Fruit fly (Drosophila melanogaster) whole organism, embryonic: ENCODE data around the gene CG14646.

ENCODE experiments used
- Aef1 ChIP-seq: fragments of 200-800 bp; sonication (Bioruptor generic); IDR thresholded peaks from 3 replicates; pipeline ENCODE4 v1.3.6; 2022; ENCODE audit warnings: missing biosample characterization, missing genetic modification characterization
- Atf-2 ChIP-seq: fragments of 200-800 bp; sonication (Bioruptor generic); optimal IDR thresholded peaks from 2 replicates; lab custom pipeline; 2016; ENCODE audit warnings: missing biosample characterization, missing genetic modification characterization
- Awh ChIP-seq: fragments of 200-800 bp; sonication (Bioruptor generic); IDR thresholded peaks from 2 replicates; pipeline ENCODE4, ENCODE4 v1.3.6; 2022; ENCODE audit warnings: missing biosample characterization, missing genetic modification characterization
- B-H2 ChIP-seq: fragments of 200-800 bp; sonication (Bioruptor generic); optimal IDR thresholded peaks from 2 replicates; lab custom pipeline; 2018; ENCODE audit warnings: missing biosample characterization, mild to moderate bottlenecking, missing genetic modification characterization
- CG11093 ChIP-seq: fragments of 200-800 bp; sonication (Bioruptor generic); IDR thresholded peaks from 3 replicates; pipeline ENCODE4 v1.3.6; 2022; ENCODE audit warnings: missing biosample characterization, missing genetic modification characterization
- CG14050 ChIP-seq: fragments of 200-800 bp; sonication (Bioruptor generic); IDR thresholded peaks from 3 replicates; pipeline ENCODE4 v1.3.6; 2022; ENCODE audit warnings: missing biosample characterization, missing genetic modification characterization
- CG14860 ChIP-seq: fragments of 200-800 bp; sonication (Bioruptor generic); IDR thresholded peaks from 3 replicates; pipeline ENCODE4 v1.3.6; 2022; ENCODE audit warnings: missing biosample characterization, missing genetic modification characterization; ENCODE audit not compliant: partially characterized antibody
- CG15011 ChIP-seq: fragments of 200-800 bp; sonication (Bioruptor generic); optimal IDR thresholded peaks from 3 replicates; lab custom pipeline; 2018; ENCODE audit warnings: missing biosample characterization, mild to moderate bottlenecking, missing genetic modification characterization
- CG1529 ChIP-seq: fragments of 200-800 bp; sonication (Bioruptor generic); optimal IDR thresholded peaks from 3 replicates; lab custom pipeline; 2018; ENCODE audit warnings: missing biosample characterization, missing genetic modification characterization
- CG31365 ChIP-seq: fragments of 200-800 bp; sonication (Bioruptor generic); optimal IDR thresholded peaks from 2 replicates; lab custom pipeline; 2018; ENCODE audit warnings: missing biosample characterization, mild to moderate bottlenecking, missing genetic modification characterization
- CG32772 ChIP-seq: fragments of 200-800 bp; sonication (Bioruptor generic); IDR thresholded peaks from 2 replicates; pipeline ENCODE4 v1.3.6; 2022; ENCODE audit warnings: missing biosample characterization, missing genetic modification characterization
- CG4360 ChIP-seq: fragments of 200-800 bp; sonication (Bioruptor generic); IDR thresholded peaks from 2 replicates; pipeline ENCODE4 v1.3.6; 2022; ENCODE audit warnings: missing biosample characterization, missing genetic modification characterization
- CG4424 ChIP-seq: fragments of 200-800 bp; sonication (Bioruptor generic); optimal IDR thresholded peaks from 3 replicates; lab custom pipeline; 2016; ENCODE audit warnings: missing biosample characterization, missing genetic modification characterization
- CG4730 ChIP-seq: fragments of 200-800 bp; sonication (Bioruptor generic); IDR thresholded peaks from 2 replicates; pipeline ENCODE4 v1.3.6; 2022; ENCODE audit warnings: missing biosample characterization, missing genetic modification characterization
- CG7372 ChIP-seq: fragments of 200-800 bp; sonication (Bioruptor generic); IDR thresholded peaks from 2 replicates; pipeline ENCODE4 v1.3.6; 2022; ENCODE audit warnings: missing biosample characterization, missing genetic modification characterization
- CG7786 ChIP-seq: fragments of 200-800 bp; sonication (Bioruptor generic); optimal IDR thresholded peaks from 2 replicates; lab custom pipeline; 2016; ENCODE audit warnings: missing biosample characterization, missing genetic modification characterization
- CG7928 ChIP-seq: fragments of 200-800 bp; sonication (Bioruptor generic); optimal IDR thresholded peaks from 2 replicates; lab custom pipeline; 2017; ENCODE audit warnings: missing biosample characterization, mild to moderate bottlenecking, missing genetic modification characterization
- CG9215 ChIP-seq: fragments of 200-800 bp; sonication (Bioruptor generic); IDR thresholded peaks from 2 replicates; pipeline ENCODE4 v1.3.6; 2022; ENCODE audit warnings: missing biosample characterization, missing genetic modification characterization
- CG9932 ChIP-seq: fragments of 200-800 bp; sonication (Bioruptor generic); IDR thresholded peaks from 2 replicates; pipeline ENCODE4 v1.3.6; 2022; ENCODE audit warnings: missing biosample characterization, missing genetic modification characterization
- CTCF ChIP-seq: fragments of 200-800 bp; sonication (Bioruptor generic); optimal IDR thresholded peaks from 2 replicates; lab custom pipeline; 2017; ENCODE audit warnings: missing biosample characterization, mild to moderate bottlenecking, missing genetic modification characterization, moderate library complexity
- Chrac-16 ChIP-seq: fragments of 200-800 bp; sonication (Bioruptor generic); optimal IDR thresholded peaks from 3 replicates; lab custom pipeline; 2016; ENCODE audit warnings: missing biosample characterization, missing genetic modification characterization
- CkIIα-i1 ChIP-seq: fragments of 200-800 bp; sonication (Bioruptor generic); IDR thresholded peaks from 2 replicates; pipeline ENCODE4 v1.3.6; 2022; ENCODE audit warnings: missing biosample characterization, missing genetic modification characterization
- Dfd ChIP-seq, 2 experiments: fragments of >200 bp; optimal IDR thresholded peaks; 2 replicates each; lab custom pipeline; 2017; ENCODE audit warnings: missing biosample characterization in 2 of 2, missing genetic modification characterization in 2 of 2
- Elba2 ChIP-seq: fragments of 200-800 bp; sonication (Bioruptor generic); optimal IDR thresholded peaks from 3 replicates; lab custom pipeline; 2016; ENCODE audit warnings: missing biosample characterization, missing genetic modification characterization
- Gug ChIP-seq: fragments of 200-800 bp; sonication (Bioruptor generic); IDR thresholded peaks from 4 replicates; pipeline ENCODE4 v1.3.6; 2022; ENCODE audit warnings: missing biosample characterization, missing genetic modification characterization
- HHEX ChIP-seq: fragments of 200-800 bp; sonication (Bioruptor generic); optimal IDR thresholded peaks from 3 replicates; lab custom pipeline; 2017; ENCODE audit warnings: missing biosample characterization, mild to moderate bottlenecking, missing genetic modification characterization, missing genetic modification reagents
- HLH3B ChIP-seq: fragments of 200-800 bp; sonication (Bioruptor generic); IDR thresholded peaks from 2 replicates; pipeline ENCODE4 v1.3.6; 2022; ENCODE audit warnings: missing biosample characterization, missing genetic modification characterization
- Hr3 ChIP-seq: fragments of 200-800 bp; sonication (Bioruptor generic); optimal IDR thresholded peaks from 3 replicates; lab custom pipeline; 2016; ENCODE audit warnings: missing biosample characterization, missing genetic modification characterization
- Kr ChIP-seq: fragments of 200-800 bp; sonication (Bioruptor generic); optimal IDR thresholded peaks from 2 replicates; lab custom pipeline; 2017; ENCODE audit warnings: missing biosample characterization, mild to moderate bottlenecking, missing genetic modification characterization
- Myb ChIP-seq: fragments of 200-800 bp; sonication (Bioruptor generic); optimal IDR thresholded peaks from 2 replicates; lab custom pipeline; 2016; ENCODE audit warnings: missing biosample characterization, missing genetic modification characterization
- NK7.1 ChIP-seq: fragments of 200-800 bp; sonication (Bioruptor generic); optimal IDR thresholded peaks from 3 replicates; lab custom pipeline; 2016; ENCODE audit warnings: missing biosample characterization, missing genetic modification characterization
- Ptx1 ChIP-seq: fragments of 200-800 bp; sonication (Bioruptor generic); IDR thresholded peaks from 2 replicates; pipeline ENCODE4 v1.3.6; 2022; ENCODE audit warnings: missing biosample characterization, missing genetic modification characterization
- Sin3A ChIP-seq: fragments of >200 bp; optimal IDR thresholded peaks from 2 replicates; lab custom pipeline; 2018
- Sry-β ChIP-seq: fragments of 200-800 bp; sonication (Bioruptor generic); optimal IDR thresholded peaks from 2 replicates; lab custom pipeline; 2018; ENCODE audit warnings: missing biosample characterization, mild to moderate bottlenecking, missing genetic modification characterization, moderate library complexity
- YL-1 ChIP-seq: fragments of 200-800 bp; sonication (Bioruptor generic); optimal IDR thresholded peaks from 3 replicates; lab custom pipeline; 2017; ENCODE audit warnings: missing biosample characterization, mild to moderate bottlenecking, missing genetic modification characterization
- btn ChIP-seq: fragments of 200-800 bp; sonication (Bioruptor generic); optimal IDR thresholded peaks from 2 replicates; lab custom pipeline; 2016; ENCODE audit warnings: missing biosample characterization, missing genetic modification characterization
- cas ChIP-seq: fragments of 200-800 bp; sonication (Bioruptor generic); IDR thresholded peaks from 2 replicates; pipeline ENCODE4 v1.3.6; 2022; ENCODE audit warnings: missing biosample characterization, missing genetic modification characterization
- chif ChIP-seq, 2 experiments: fragments of 200-800 bp; sonication (Bioruptor generic); optimal IDR thresholded peaks; 3 replicates each; lab custom pipeline; 2016; ENCODE audit warnings: missing biosample characterization in 2 of 2, missing genetic modification characterization in 2 of 2
- chinmo ChIP-seq: fragments of 200-800 bp; sonication (Bioruptor generic); IDR thresholded peaks from 4 replicates; pipeline ENCODE4 v1.3.6; 2022; ENCODE audit warnings: missing biosample characterization, missing genetic modification characterization; ENCODE audit not compliant: partially characterized antibody
- chm ChIP-seq: fragments of 200-800 bp; sonication (Bioruptor generic); IDR thresholded peaks from 2 replicates; pipeline ENCODE4 v1.3.6; 2022; ENCODE audit warnings: missing biosample characterization, missing genetic modification characterization
- corto ChIP-seq: fragments of 200-800 bp; sonication (Bioruptor generic); optimal IDR thresholded peaks from 2 replicates; lab custom pipeline; 2016; ENCODE audit warnings: missing biosample characterization, mild to moderate bottlenecking, missing genetic modification characterization, moderate library complexity
- dan ChIP-seq: fragments of 200-800 bp; sonication (Bioruptor generic); IDR thresholded peaks from 2 replicates; pipeline ENCODE4 v1.3.6; 2022; ENCODE audit warnings: missing biosample characterization, missing genetic modification characterization
- dati ChIP-seq: fragments of 200-800 bp; sonication (Bioruptor generic); IDR thresholded peaks from 2 replicates; pipeline ENCODE4 v1.3.6; 2022; ENCODE audit warnings: missing biosample characterization, missing genetic modification characterization
- dimm ChIP-seq: fragments of 200-800 bp; sonication (Bioruptor generic); IDR thresholded peaks from 2 replicates; pipeline ENCODE4 v1.3.6; 2022; ENCODE audit warnings: missing biosample characterization, missing genetic modification characterization
- gsb ChIP-seq: fragments of 200-800 bp; sonication (Bioruptor generic); IDR thresholded peaks from 2 replicates; pipeline ENCODE4 v1.3.6; 2022; ENCODE audit warnings: missing biosample characterization, missing genetic modification characterization
- gt ChIP-seq: fragments of 200-800 bp; sonication (Bioruptor generic); IDR thresholded peaks from 2 replicates; pipeline ENCODE4 v1.3.6; 2022; ENCODE audit warnings: missing biosample characterization, missing genetic modification characterization
- jumu ChIP-seq: fragments of 200-800 bp; sonication (Bioruptor generic); optimal IDR thresholded peaks from 3 replicates; lab custom pipeline; 2016; ENCODE audit warnings: missing biosample characterization, missing genetic modification characterization
- ken ChIP-seq: fragments of 200-800 bp; sonication (Bioruptor generic); IDR thresholded peaks from 3 replicates; pipeline ENCODE4 v1.3.6; 2022; ENCODE audit warnings: missing biosample characterization, missing genetic modification characterization
- p53 ChIP-seq: fragments of 200-800 bp; sonication (Bioruptor generic); optimal IDR thresholded peaks from 2 replicates; lab custom pipeline; 2016; ENCODE audit warnings: missing biosample characterization, missing genetic modification characterization
- sna ChIP-seq: fragments of 200-800 bp; sonication (Bioruptor generic); IDR thresholded peaks from 2 replicates; pipeline ENCODE4 v1.3.6; 2022; ENCODE audit warnings: missing biosample characterization, missing genetic modification characterization; ENCODE audit not compliant: partially characterized antibody
- toy ChIP-seq: fragments of 200-800 bp; sonication (Bioruptor generic); IDR thresholded peaks from 2 replicates; pipeline ENCODE4 v1.3.6; 2022; ENCODE audit warnings: missing biosample characterization, missing genetic modification characterization
- usp ChIP-seq: fragments of >200 bp; optimal IDR thresholded peaks from 2 replicates; lab custom pipeline; 2017; ENCODE audit warnings: missing biosample characterization, missing genetic modification characterization
- wdn ChIP-seq: fragments of 200-800 bp; sonication (Bioruptor generic); IDR thresholded peaks from 2 replicates; pipeline ENCODE4 v1.3.6; 2022; ENCODE audit warnings: missing biosample characterization, missing genetic modification characterization
- zen2 ChIP-seq: fragments of 200-800 bp; sonication (Bioruptor generic); IDR thresholded peaks from 3 replicates; pipeline ENCODE4 v1.3.6; 2022; ENCODE audit warnings: missing biosample characterization, missing genetic modification characterization; ENCODE audit not compliant: partially characterized antibody

Gene CG14646

DNA sequence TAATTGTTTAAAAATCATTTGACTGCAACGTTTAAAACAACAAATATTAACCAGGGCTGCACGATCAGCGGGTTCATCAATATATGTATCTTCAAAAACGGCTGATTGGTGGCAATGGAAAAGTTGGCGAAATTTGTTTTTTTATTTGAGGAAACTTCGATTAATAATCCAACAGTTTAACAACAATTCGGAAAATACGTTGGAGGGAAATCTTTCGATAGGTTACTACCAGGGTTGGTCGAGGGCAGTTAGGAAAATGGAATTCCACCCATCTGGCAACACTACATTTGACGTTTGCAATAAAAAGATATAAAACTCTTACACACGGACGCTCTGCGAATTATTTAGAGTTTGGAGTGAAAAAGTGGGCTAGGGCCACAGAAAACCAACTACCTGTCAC lies 46.9 kb downstream of the CG14646 start, which contains the start of the genes Lipt2 and CG14650 (continued):
- TF ChIP-seq CG7928 (GFP tag; lab: Kevin White, UChicago) (peak; percentile 98), CG9215 (GFP tag; lab: Robert Waterston, UW) (peak; percentile 30; the same call in 1 of the 2 replicates), chif (GFP tag; optimal IDR thresholded peaks at IDR 0.05; lab: Kevin White, UChicago) (peak; percentile 36 to 55), Hr3 (GFP tag; lab: Kevin White, UChicago) (peak; percentile 57), Kr (no peak), Awh (GFP tag; lab: Robert Waterston, UW) (no peak), CG4730 (GFP tag; lab: Robert Waterston, UW) (no peak), Atf-2 (GFP tag; lab: Kevin White, UChicago) (no peak), jumu (GFP tag; lab: Kevin White, UChicago) (peak; percentile 68), B-H2 (GFP tag; lab: Kevin White, UChicago) (peak; percentile 68), Ptx1 (GFP tag; lab: Robert Waterston, UW) (peak; percentile 35; the same call in 1 of the 2 replicates), CG4360 (no peak), Elba2 (GFP tag; lab: Kevin White, UChicago) (peak; percentile 86), Gug (GFP tag; lab: Robert Waterston, UW) (0 out of 4 replicates have a peak, but pooled peaks have one; percentile 46), HLH3B (GFP tag; lab: Robert Waterston, UW) (no peak), NK7.1 (no peak), btn (GFP tag; lab: Kevin White, UChicago) (peak; percentile 47), dimm (no peak), corto (no peak), CG11093 (GFP tag; lab: Robert Waterston, UW) (no peak), CG7372 (GFP tag; lab: Robert Waterston, UW) (no peak), CG32772 (0 out of 2 replicates have a peak, but pooled peaks have one; percentile 18), CG14050 (GFP tag; lab: Robert Waterston, UW) (no peak), CG14860 (GFP tag; lab: Robert Waterston, UW) (no peak), chm (GFP tag; lab: Robert Waterston, UW) (no peak), dan (no peak), CTCF (peak; percentile 23), dati (GFP tag; lab: Robert Waterston, UW) (no peak), gt (GFP tag; lab: Robert Waterston, UW) (no peak), toy (GFP tag; lab: Robert Waterston, UW) (no peak), HHEX (GFP tag; lab: Kevin White, UChicago) (peak; percentile 43), wdn (GFP tag; lab: Robert Waterston, UW) (peak; percentile 55; the same call in 1 of the 2 replicates), usp (GFP tag; lab: Kevin White, UChicago) (no peak), Myb (peak; percentile 92), Sin3A (lab: Kevin White, UChicago) (peak; percentile 83), CG7786 (GFP tag; lab: Kevin White, UChicago) (peak; percentile 51), CG31365 (tag; lab: Kevin White, UChicago) (no peak), CG15011 (GFP tag; lab: Kevin White, UChicago) (no peak), YL-1 (peak; percentile 93), CG4424 (peak; percentile 47), CG9932 (GFP tag; lab: Robert Waterston, UW) (peak; percentile 67), chinmo (no peak), Dfd (GFP tag; optimal IDR thresholded peaks at IDR 0.05; lab: Kevin White, UChicago) (no peak), CkIIα-i1 (GFP tag; lab: Robert Waterston, UW) (no peak), Sry-β (no peak), Aef1 (peak; percentile 63), sna (GFP tag; lab: Robert Waterston, UW) (peak; percentile 46), Chrac-16 (GFP tag; lab: Kevin White, UChicago) (peak; percentile 70), zen2 (no peak; the same call in 2 of the 3 replicates), CG1529 (GFP tag; lab: Kevin White, UChicago) (no peak), ken (GFP tag; lab: Robert Waterston, UW) (no peak), p53 (GFP tag; lab: Kevin White, UChicago) (peak; percentile 8), gsb (GFP tag; lab: Robert Waterston, UW) (no peak), cas (GFP tag; lab: Robert Waterston, UW) (no peak)
